Fruit fly (Drosophila melanogaster) whole organism, adult: ENCODE measurements around the gene hng3.

Source experiments
- CG11617 ChIP-seq: fragments of 200-800 bp; sonication (Bioruptor generic); optimal IDR thresholded peaks from 2 replicates; lab custom pipeline; 2017; ENCODE audit warnings: mild to moderate bottlenecking, missing biosample characterization, missing genetic modification reagents, missing genetic modification characterization
- CG12768 ChIP-seq: fragments of 200-800 bp; sonication (Bioruptor generic); optimal IDR thresholded peaks from 2 replicates; lab custom pipeline; 2017; ENCODE audit warnings: missing biosample characterization, missing genetic modification characterization, mild to moderate bottlenecking, moderate library complexity, missing genetic modification reagents
- CG14711 ChIP-seq: fragments of 200-800 bp; sonication (Bioruptor generic); optimal IDR thresholded peaks from 2 replicates; lab custom pipeline; 2018; ENCODE audit warnings: missing biosample characterization, mild to moderate bottlenecking, missing genetic modification characterization, moderate library complexity
- CG1620 ChIP-seq: fragments of 200-800 bp; sonication (Bioruptor generic); optimal IDR thresholded peaks from 2 replicates; lab custom pipeline; 2016; ENCODE audit warnings: missing biosample characterization, missing genetic modification characterization
- CG33017 ChIP-seq: fragments of 200-800 bp; sonication (Bioruptor generic); optimal IDR thresholded peaks from 2 replicates; lab custom pipeline; 2018; ENCODE audit warnings: missing biosample characterization, mild to moderate bottlenecking, missing genetic modification characterization, moderate library complexity
- CG5204 ChIP-seq: fragments of 200-800 bp; sonication (Bioruptor generic); optimal IDR thresholded peaks from 2 replicates; lab custom pipeline; 2016; ENCODE audit warnings: missing biosample characterization, missing genetic modification characterization
- CG7045 ChIP-seq: fragments of 200-800 bp; sonication (Bioruptor generic); optimal IDR thresholded peaks from 2 replicates; lab custom pipeline; 2017; ENCODE audit warnings: missing biosample characterization, mild to moderate bottlenecking, missing genetic modification characterization
- CG7101 ChIP-seq: fragments of 200-800 bp; sonication (Bioruptor generic); optimal IDR thresholded peaks from 2 replicates; lab custom pipeline; 2018; ENCODE audit warnings: missing biosample characterization, mild to moderate bottlenecking, missing genetic modification characterization, moderate library complexity
- Clk ChIP-seq: fragments of 200-800 bp; sonication (Bioruptor generic); optimal IDR thresholded peaks from 2 replicates; lab custom pipeline; 2017; ENCODE audit warnings: missing biosample characterization, missing genetic modification characterization
- Crg-1 ChIP-seq: fragments of 200-800 bp; sonication (Bioruptor generic); optimal IDR thresholded peaks from 2 replicates; lab custom pipeline; 2016; ENCODE audit warnings: missing biosample characterization, missing genetic modification characterization
- Hr96 ChIP-seq: fragments of 200-800 bp; sonication (Bioruptor generic); optimal IDR thresholded peaks from 2 replicates; lab custom pipeline; 2016; ENCODE audit warnings: missing biosample characterization, missing genetic modification characterization
- Mnt ChIP-seq: fragments of 200-800 bp; sonication (Bioruptor generic); optimal IDR thresholded peaks from 2 replicates; lab custom pipeline; 2016; ENCODE audit warnings: missing biosample characterization, mild to moderate bottlenecking, missing genetic modification characterization
- bab1 ChIP-seq: fragments of 200-800 bp; sonication (Bioruptor generic); optimal IDR thresholded peaks from 3 replicates; lab custom pipeline; 2019; ENCODE audit warnings: missing biosample characterization, mild to moderate bottlenecking, missing genetic modification characterization, moderate library complexity
- cic ChIP-seq: fragments of 200-800 bp; sonication (Bioruptor generic); optimal IDR thresholded peaks from 2 replicates; lab custom pipeline; 2017; ENCODE audit warnings: missing biosample characterization, mild to moderate bottlenecking, missing genetic modification characterization, moderate library complexity
- cnc ChIP-seq, 2 experiments: fragments of >200 bp; optimal IDR thresholded peaks; 2 replicates each; lab custom pipeline; 2017
- kay ChIP-seq: fragments of 200-800 bp; sonication (Bioruptor generic); peaks from one replicate; lab custom pipeline; 2016; ENCODE audit warnings: missing biosample characterization, missing genetic modification characterization, borderline replicate concordance
- ovo ChIP-seq: fragments of 200-800 bp; sonication (Bioruptor generic); optimal IDR thresholded peaks from 2 replicates; lab custom pipeline; 2016; ENCODE audit warnings: missing biosample characterization, missing genetic modification characterization
- pad ChIP-seq: fragments of 200-800 bp; sonication (Bioruptor generic); optimal IDR thresholded peaks from 3 replicates; lab custom pipeline; 2017; ENCODE audit warnings: missing biosample characterization, missing genetic modification characterization, mild to moderate bottlenecking, moderate library complexity, missing genetic modification reagents
- tj ChIP-seq: fragments of 200-800 bp; sonication (Bioruptor generic); optimal IDR thresholded peaks from 3 replicates; lab custom pipeline; 2017; ENCODE audit warnings: missing biosample characterization, mild to moderate bottlenecking, missing genetic modification characterization, moderate library complexity
- toe ChIP-seq: fragments of 200-800 bp; sonication (Bioruptor generic); optimal IDR thresholded peaks from 2 replicates; lab custom pipeline; 2016; ENCODE audit warnings: missing biosample characterization, missing genetic modification characterization

Gene hng3

dm6 chr3L:739357-740130 lies 15.7 kb downstream of the hng3 start:
- TF ChIP-seq Mnt (GFP tag; lab: Kevin White, UChicago) (no peak), CG14711 (tag; lab: Kevin White, UChicago) (peak; percentile 3)

- TF ChIP-seq bab1 (peak; percentile 99), CG14711 (tag; lab: Kevin White, UChicago) (peak; percentile 94), CG33017 (peak; percentile 97), CG7101 (tag; lab: Kevin White, UChicago) (peak; percentile 96), CG7045 (peak; percentile 96), Hr96 (peak; percentile 61), kay (GFP tag; lab: Kevin White, UChicago) (no peak), cic (GFP tag; lab: Kevin White, UChicago) (peak; percentile 66), cnc (optimal IDR thresholded peaks at IDR 0.05; lab: Kevin White, UChicago) (no peak), ovo (GFP tag; lab: Kevin White, UChicago) (peak; percentile 90), Mnt (GFP tag; lab: Kevin White, UChicago) (peak; percentile 76), tj (GFP tag; lab: Kevin White, UChicago) (peak; percentile 87), toe (GFP tag; lab: Kevin White, UChicago) (peak; percentile 85), Crg-1 (GFP tag; lab: Kevin White, UChicago) (peak; percentile 86), pad (GFP tag; lab: Kevin White, UChicago) (peak; percentile 84), CG1620 (GFP tag; lab: Kevin White, UChicago) (peak; percentile 86), CG11617 (peak; percentile 96), CG12768 (peak; percentile 96), CG5204 (GFP tag; lab: Kevin White, UChicago) (peak; percentile 87), Clk (GFP tag; lab: Kevin White, UChicago) (peak; percentile 93)
These were observed 16.5 kb downstream of the hng3 start for dm6 chr3L:738523-739356.

- no peak for TF ChIP-seq toe (GFP tag; lab: Kevin White, UChicago)
- no peak for TF ChIP-seq CG14711 (tag; lab: Kevin White, UChicago)
- TF ChIP-seq CG12768 = no peak
- no peak for TF ChIP-seq CG1620 (GFP tag; lab: Kevin White, UChicago)
- TF ChIP-seq Crg-1 (GFP tag; lab: Kevin White, UChicago) = no peak
- TF ChIP-seq cic (GFP tag; lab: Kevin White, UChicago) = no peak
- TF ChIP-seq cnc (optimal IDR thresholded peaks at IDR 0.05; lab: Kevin White, UChicago) = no peak
- no peak for TF ChIP-seq ovo (GFP tag; lab: Kevin White, UChicago)
- no peak for TF ChIP-seq CG33017
- TF ChIP-seq kay (GFP tag; lab: Kevin White, UChicago) = no peak
- TF ChIP-seq pad (GFP tag; lab: Kevin White, UChicago) = no peak
- TF ChIP-seq Clk (GFP tag; lab: Kevin White, UChicago) = no peak
- no peak for TF ChIP-seq bab1
These were observed 17.7 kb downstream of the hng3 start for dm6 chr3L:737445-738116.

dm6 chr3L:736542-737166 lies 18.6 kb downstream of the hng3 start:
- TF ChIP-seq CG7045 = no peak
- no peak for TF ChIP-seq Hr96
- TF ChIP-seq Crg-1 (GFP tag; lab: Kevin White, UChicago) = no peak
- no peak for TF ChIP-seq CG1620 (GFP tag; lab: Kevin White, UChicago)

dm6 chr3L:735948-736347 lies 19.3 kb downstream of the hng3 start:
- TF ChIP-seq ovo (GFP tag; lab: Kevin White, UChicago) (no peak), Crg-1 (GFP tag; lab: Kevin White, UChicago) (no peak), CG12768 (no peak), CG14711 (tag; lab: Kevin White, UChicago) (no peak), kay (GFP tag; lab: Kevin White, UChicago) (no peak), CG33017 (no peak), CG11617 (no peak), CG7045 (no peak)

dm6 chr3L:735315-735714 lies 20.0 kb downstream of the hng3 start:
- TF ChIP-seq Mnt (GFP tag; lab: Kevin White, UChicago) (no peak), pad (GFP tag; lab: Kevin White, UChicago) (no peak), kay (GFP tag; lab: Kevin White, UChicago) (no peak), Hr96 (no peak), ovo (GFP tag; lab: Kevin White, UChicago) (no peak), Crg-1 (GFP tag; lab: Kevin White, UChicago) (no peak), cnc (optimal IDR thresholded peaks at IDR 0.05; lab: Kevin White, UChicago) (no peak), CG33017 (no peak), bab1 (no peak), CG12768 (no peak), toe (GFP tag; lab: Kevin White, UChicago) (no peak), cic (GFP tag; lab: Kevin White, UChicago) (no peak), tj (GFP tag; lab: Kevin White, UChicago) (no peak), CG5204 (GFP tag; lab: Kevin White, UChicago) (no peak), CG1620 (GFP tag; lab: Kevin White, UChicago) (no peak), CG7101 (tag; lab: Kevin White, UChicago) (no peak), Clk (GFP tag; lab: Kevin White, UChicago) (no peak), CG7045 (no peak)
